Fruit fly (Drosophila melanogaster): ENCODE measurements around the gene Madm.

dm6 chr3R:5704982-5705381 lies 37.3 kb upstream of the Madm start:
- TF ChIP-seq pan (optimal IDR thresholded peaks at IDR 0.05) (no peak), psq (optimal IDR thresholded peaks at IDR 0.05) (no peak), usp (GFP tag; optimal IDR thresholded peaks at IDR 0.05) (no peak), Dll (optimal IDR thresholded peaks at IDR 0.05) (no peak), CG8478 (optimal IDR thresholded peaks at IDR 0.05) (no peak), EcR (GFP tag; optimal IDR thresholded peaks at IDR 0.05) (no peak)

Data from whole organism.